Fruit fly (Drosophila melanogaster): ENCODE measurements around the gene hiw.

The hiw gene

DNA sequence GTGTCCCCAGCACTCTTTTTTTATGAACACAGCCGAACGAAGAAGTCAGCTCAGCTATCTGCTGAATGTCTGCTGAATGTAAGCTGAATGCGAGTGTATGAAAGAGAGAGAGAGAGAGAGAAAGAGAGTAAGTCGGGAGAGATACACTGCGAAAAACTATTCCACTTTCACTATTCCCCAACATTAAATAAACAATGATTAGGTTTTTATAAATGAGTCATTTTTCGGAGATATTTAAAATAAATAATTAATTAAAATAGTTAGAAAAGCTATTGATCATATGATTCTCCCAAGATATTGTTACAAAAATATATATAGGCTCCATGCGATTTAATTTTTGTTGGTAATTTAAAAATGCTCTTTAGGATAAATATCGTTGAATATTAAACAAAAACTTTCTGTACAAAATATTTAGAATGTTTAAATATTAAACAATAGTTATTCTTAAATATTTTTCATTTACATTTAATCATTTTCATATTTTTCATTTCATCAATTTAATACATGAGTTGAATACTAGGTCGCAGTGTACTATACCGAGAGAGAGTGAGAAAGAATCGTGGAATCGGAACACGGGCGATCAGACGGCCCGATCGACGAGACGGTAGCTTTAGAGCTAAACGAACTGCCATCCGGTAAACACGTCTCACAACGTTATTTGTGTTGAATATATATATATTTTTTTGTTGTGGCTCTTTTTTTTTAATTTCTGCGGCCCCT is 39.2 kb downstream of the hiw start, which contains the start of gene be (continued):
- no peak for TF ChIP-seq lov (optimal IDR thresholded peaks at IDR 0.05)
- no peak for TF ChIP-seq lov (GFP tag; IDR thresholded peaks at IDR 0.05)
- TF ChIP-seq Hr3 (GFP tag; optimal IDR thresholded peaks at IDR 0.05): peak; percentile 77
- TF ChIP-seq row (GFP tag; IDR thresholded peaks at IDR 0.05): peak; percentile 86
- TF ChIP-seq ERR (GFP tag; optimal IDR thresholded peaks at IDR 0.05): no peak
- TF ChIP-seq CG15514 (GFP tag; optimal IDR thresholded peaks at IDR 0.05): no peak
- no peak for TF ChIP-seq CG8290 (GFP tag; optimal IDR thresholded peaks at IDR 0.05)
- peak in 1 of 2 experiments; percentile 37 for TF ChIP-seq CG8290 (tag; optimal IDR thresholded peaks at IDR 0.05)
- TF ChIP-seq CG12942 (GFP tag; optimal IDR thresholded peaks at IDR 0.05): peak; percentile 46
- peak; percentile 75 for TF ChIP-seq CG17385 (GFP tag; optimal IDR thresholded peaks at IDR 0.05)
- TF ChIP-seq ttk (GFP tag; IDR thresholded peaks at IDR 0.05): no peak; the same call in 1 of the 2 replicates
- TF ChIP-seq zfh1 (GFP tag; IDR thresholded peaks at IDR 0.05): peak; percentile 6; the same call in 1 of the 3 replicates
- TF ChIP-seq nmo (GFP tag; optimal IDR thresholded peaks at IDR 0.05): peak; percentile 90
- peak; percentile 27 for TF ChIP-seq CG17359 (tag; optimal IDR thresholded peaks at IDR 0.05)
- peak; percentile 48 for TF ChIP-seq Hmr (GFP tag; optimal IDR thresholded peaks at IDR 0.05)
- no peak for TF ChIP-seq CG11560 (tag; IDR thresholded peaks at IDR 0.05)
- no peak for TF ChIP-seq vfl (GFP tag; optimal IDR thresholded peaks at IDR 0.05)
- TF ChIP-seq CG42726 (GFP tag; IDR thresholded peaks at IDR 0.05; ENCODE audit: partially characterized antibody): no peak
- TF ChIP-seq gem (tag; optimal IDR thresholded peaks at IDR 0.05): peak; percentile 90
- peak; percentile 52 for TF ChIP-seq CG18599 (GFP tag; optimal IDR thresholded peaks at IDR 0.05)
- TF ChIP-seq sc (optimal IDR thresholded peaks at IDR 0.05): no peak
- TF ChIP-seq sc (GFP tag; optimal IDR thresholded peaks at IDR 0.05): peak; percentile 10
- no peak for TF ChIP-seq her (GFP tag; optimal IDR thresholded peaks at IDR 0.05)
- TF ChIP-seq odd (GFP tag; optimal IDR thresholded peaks at IDR 0.05): peak; percentile 68
- peak; percentile 89 for TF ChIP-seq CG17829 (tag; optimal IDR thresholded peaks at IDR 0.05)
- TF ChIP-seq CG13296 (GFP tag; optimal IDR thresholded peaks at IDR 0.05): peak; percentile 73
- TF ChIP-seq Fer2 (tag; optimal IDR thresholded peaks at IDR 0.05): peak; percentile 47
- peak; percentile 10 for TF ChIP-seq CG3407 (GFP tag; optimal IDR thresholded peaks at IDR 0.05)
- peak in 1 of 2 experiments; percentile 50 for TF ChIP-seq Eip74EF (GFP tag; optimal IDR thresholded peaks at IDR 0.05)
- TF ChIP-seq pita (GFP tag; optimal IDR thresholded peaks at IDR 0.05): no peak
- TF ChIP-seq grau (tag; optimal IDR thresholded peaks at IDR 0.05): peak; percentile 86
- TF ChIP-seq CG12155 (GFP tag; optimal IDR thresholded peaks at IDR 0.05): peak; percentile 13
- TF ChIP-seq Ada2b (GFP tag; IDR thresholded peaks at IDR 0.05): peak; percentile 44
- peak; percentile 69; the same call in 1 of the 4 replicates for TF ChIP-seq chinmo (GFP tag; IDR thresholded peaks at IDR 0.05; ENCODE audit: partially characterized antibody)
- peak; percentile 12 for TF ChIP-seq CG10462 (GFP tag; optimal IDR thresholded peaks at IDR 0.05)
- TF ChIP-seq CG3065 (GFP tag; optimal IDR thresholded peaks at IDR 0.05): peak; percentile 4
- peak; percentile 54 for TF ChIP-seq fd3F (GFP tag; optimal IDR thresholded peaks at IDR 0.05)
- TF ChIP-seq Med (GFP tag): peak; percentile 74
- peak; percentile 40; the same call in 1 of the 2 replicates for TF ChIP-seq ro (GFP tag; IDR thresholded peaks at IDR 0.05)
- no peak for TF ChIP-seq shn (GFP tag; optimal IDR thresholded peaks at IDR 0.05)
- TF ChIP-seq CG15073 (GFP tag; optimal IDR thresholded peaks at IDR 0.05): no peak
- peak; percentile 73 for TF ChIP-seq CG8388 (GFP tag; optimal IDR thresholded peaks at IDR 0.05)
- TF ChIP-seq CG4360 (GFP tag; IDR thresholded peaks at IDR 0.05): no peak
- 0 out of 2 replicates have a peak, but pooled peaks have one; percentile 44 for TF ChIP-seq CG10959 (GFP tag; IDR thresholded peaks at IDR 0.05)
- TF ChIP-seq CG12659 (GFP tag; optimal IDR thresholded peaks at IDR 0.05): peak; percentile 78
- TF ChIP-seq CG2678 (tag; optimal IDR thresholded peaks at IDR 0.05): peak; percentile 91
- TF ChIP-seq CG8089 (GFP tag; optimal IDR thresholded peaks at IDR 0.05): no peak
- no peak for TF ChIP-seq CG5953 (GFP tag; IDR thresholded peaks at IDR 0.05)
- no peak for TF ChIP-seq bowl (GFP tag; IDR thresholded peaks at IDR 0.05)
- TF ChIP-seq jing (GFP tag; optimal IDR thresholded peaks at IDR 0.05): no peak
